Worm (Caenorhabditis elegans): ENCODE measurements around the gene ZC302.3.

ZC302.3 gene

ce11 chrV:10719833-10720170 lies 21.5 kb downstream of the ZC302.3 start (continued):
- TF ChIP-seq fkh-10 (GFP tag; optimal IDR thresholded peaks at IDR 0.05) (no peak), nfya-1 (tag; optimal IDR thresholded peaks at IDR 0.05; ENCODE audit: insufficient read depth) (peak; percentile 22), daf-12 (tag; optimal IDR thresholded peaks at IDR 0.05) (no peak), ceh-16 (tag; optimal IDR thresholded peaks at IDR 0.05) (no peak), elt-3 (tag; optimal IDR thresholded peaks at IDR 0.05) (no peak), ztf-4 (tag; optimal IDR thresholded peaks at IDR 0.05) (no peak), nhr-28 (tag; optimal IDR thresholded peaks at IDR 0.05) (no peak)

- TF ChIP-seq lin-39 (tag; optimal IDR thresholded peaks at IDR 0.05) (no peak), nhr-23 (tag; optimal IDR thresholded peaks at IDR 0.05) (no peak), sea-2 (GFP tag; optimal IDR thresholded peaks at IDR 0.05) (no peak), nhr-11 (tag; optimal IDR thresholded peaks at IDR 0.05) (peak; percentile 62), nfya-1 (tag; optimal IDR thresholded peaks at IDR 0.05; ENCODE audit: insufficient read depth) (peak; percentile 4), pqm-1 (tag; optimal IDR thresholded peaks at IDR 0.05) (peak; percentile 34)
Observed at ce11 chrV:10719019-10719832, 22.0 kb downstream of the ZC302.3 start.

- TF ChIP-seq lin-15B (tag; optimal IDR thresholded peaks at IDR 0.05) (no peak), ZK546.5 (tag; optimal IDR thresholded peaks at IDR 0.05) (no peak)
Observed at ce11 chrV:10718037-10718436, 23.2 kb downstream of the ZC302.3 start.

- TF ChIP-seq egl-27 (tag; optimal IDR thresholded peaks at IDR 0.05), result peak; percentile 44
- peak; percentile 63 for TF ChIP-seq mdl-1 (tag; optimal IDR thresholded peaks at IDR 0.05)
- no peak for TF ChIP-seq lin-15B (tag; optimal IDR thresholded peaks at IDR 0.05)
- peak; percentile 96 for TF ChIP-seq nhr-43 (tag; optimal IDR thresholded peaks at IDR 0.05; ENCODE audit: poor library complexity, severe bottlenecking)
- no peak for TF ChIP-seq unc-39 (tag; optimal IDR thresholded peaks at IDR 0.05)
- TF ChIP-seq skn-1 (tag; optimal IDR thresholded peaks at IDR 0.05), result peak; percentile 5
- TF ChIP-seq jun-1 (tag; optimal IDR thresholded peaks at IDR 0.05), result peak; percentile 57
- TF ChIP-seq nhr-25 (tag; optimal IDR thresholded peaks at IDR 0.05), result peak; percentile 81
- no peak for TF ChIP-seq ceh-82 (tag; optimal IDR thresholded peaks at IDR 0.05)
- TF ChIP-seq lin-39 (tag; optimal IDR thresholded peaks at IDR 0.05), result peak; percentile 78
- TF ChIP-seq elt-3 (tag; optimal IDR thresholded peaks at IDR 0.05), result peak in 1 of 3 experiments; percentile 70
- no peak for TF ChIP-seq lsy-12 (tag; optimal IDR thresholded peaks at IDR 0.05)
- TF ChIP-seq hmg-11 (tag; optimal IDR thresholded peaks at IDR 0.05), result peak; percentile 33
- TF ChIP-seq tbx-2 (tag; optimal IDR thresholded peaks at IDR 0.05), result peak; percentile 34
- TF ChIP-seq egl-5 (tag; optimal IDR thresholded peaks at IDR 0.05), result no peak
- no peak for TF ChIP-seq elt-2 (tag; optimal IDR thresholded peaks at IDR 0.05)
- TF ChIP-seq fkh-2 (tag; optimal IDR thresholded peaks at IDR 0.05), result no peak
- TF ChIP-seq ztf-4 (tag; optimal IDR thresholded peaks at IDR 0.05), result peak; percentile 28
- peak; percentile 95 for TF ChIP-seq nhr-23 (tag; optimal IDR thresholded peaks at IDR 0.05)
Observed at ce11 chrV:10716865-10717713, 24.2 kb downstream of the ZC302.3 start.

- TF ChIP-seq unc-62 (GFP tag; optimal IDR thresholded peaks at IDR 0.05), result peak; percentile 44
- no peak for TF ChIP-seq ZK546.5 (tag; optimal IDR thresholded peaks at IDR 0.05)
- TF ChIP-seq fos-1 (tag; optimal IDR thresholded peaks at IDR 0.05), result peak; percentile 42
- TF ChIP-seq elt-3 (tag; optimal IDR thresholded peaks at IDR 0.05), result no peak
- TF ChIP-seq mdl-1 (tag; optimal IDR thresholded peaks at IDR 0.05), result peak; percentile 97
- TF ChIP-seq ceh-82 (tag; optimal IDR thresholded peaks at IDR 0.05), result no peak
- TF ChIP-seq nfya-1 (tag; optimal IDR thresholded peaks at IDR 0.05; ENCODE audit: insufficient read depth), result peak; percentile 92
- TF ChIP-seq ceh-28 (tag; optimal IDR thresholded peaks at IDR 0.05), result no peak
- peak; percentile 95 for TF ChIP-seq snpc-4 (tag; optimal IDR thresholded peaks at IDR 0.05)
- no peak for TF ChIP-seq eor-1 (tag; optimal IDR thresholded peaks at IDR 0.05)
- peak; percentile 85 for TF ChIP-seq nhr-11 (tag; optimal IDR thresholded peaks at IDR 0.05)
- TF ChIP-seq pqm-1 (tag; optimal IDR thresholded peaks at IDR 0.05), result peak; percentile 36
- peak; percentile 87 for TF ChIP-seq jun-1 (tag; optimal IDR thresholded peaks at IDR 0.05)
- TF ChIP-seq egl-27 (tag; optimal IDR thresholded peaks at IDR 0.05), result peak; percentile 65
- TF ChIP-seq ztf-4 (tag; optimal IDR thresholded peaks at IDR 0.05), result peak; percentile 47
- no peak for TF ChIP-seq nhr-12 (tag; optimal IDR thresholded peaks at IDR 0.05)
- TF ChIP-seq nhr-23 (tag; optimal IDR thresholded peaks at IDR 0.05), result peak; percentile 86
- TF ChIP-seq mml-1 (tag; optimal IDR thresholded peaks at IDR 0.05), result peak; percentile 77
- TF ChIP-seq elt-2 (tag; optimal IDR thresholded peaks at IDR 0.05), result peak; percentile 57
- TF ChIP-seq nhr-43 (tag; optimal IDR thresholded peaks at IDR 0.05; ENCODE audit: poor library complexity, severe bottlenecking), result peak; percentile 87
- no peak for TF ChIP-seq egl-5 (tag; optimal IDR thresholded peaks at IDR 0.05)
- peak; percentile 100 for TF ChIP-seq lin-39 (tag; optimal IDR thresholded peaks at IDR 0.05)
- TF ChIP-seq nhr-237 (tag; optimal IDR thresholded peaks at IDR 0.05), result no peak
Observed at ce11 chrV:10715158-10716152, 25.8 kb downstream of the ZC302.3 start.

Data from whole organism, L3 larva.